Fruit fly (Drosophila melanogaster) whole organism, embryonic: ENCODE data around the gene Chpf.
A peak's percentile ranks its signal among the peaks of the same experiment; 100 is the strongest.

ENCODE experiments used
- Bdp1 ChIP-seq: fragments of 200-800 bp; sonication (Bioruptor generic); optimal IDR thresholded peaks from 3 replicates; lab custom pipeline; 2016; ENCODE audit warnings: missing biosample characterization, missing genetic modification characterization
- CG10959 ChIP-seq: fragments of 200-800 bp; sonication (Bioruptor generic); IDR thresholded peaks from 2 replicates; pipeline ENCODE4 v1.3.6; 2022; ENCODE audit warnings: missing biosample characterization, missing genetic modification characterization
- CG11456 ChIP-seq: fragments of 200-800 bp; sonication (Bioruptor generic); IDR thresholded peaks from 3 replicates; pipeline ENCODE4 v1.3.6; 2022; ENCODE audit warnings: missing biosample characterization, missing genetic modification characterization
- CG14965 ChIP-seq: fragments of 200-800 bp; sonication (Bioruptor generic); optimal IDR thresholded peaks from 2 replicates; lab custom pipeline; 2016; ENCODE audit warnings: missing biosample characterization, missing genetic modification characterization, borderline replicate concordance
- CG15011 ChIP-seq: fragments of 200-800 bp; sonication (Bioruptor generic); optimal IDR thresholded peaks from 3 replicates; lab custom pipeline; 2018; ENCODE audit warnings: missing biosample characterization, mild to moderate bottlenecking, missing genetic modification characterization
- CG1603 ChIP-seq: fragments of 200-800 bp; sonication (Bioruptor generic); optimal IDR thresholded peaks from 2 replicates; lab custom pipeline; 2019; ENCODE audit warnings: missing biosample characterization, mild to moderate bottlenecking, missing genetic modification characterization, moderate library complexity
- CG16779 ChIP-seq: fragments of 200-800 bp; sonication (Bioruptor generic); IDR thresholded peaks from 2 replicates; pipeline ENCODE4 v1.3.6; 2022; ENCODE audit warnings: missing biosample characterization, missing genetic modification characterization
- CG17361 ChIP-seq: fragments of 200-800 bp; sonication (Bioruptor generic); IDR thresholded peaks from 3 replicates; pipeline ENCODE4 v1.3.6; 2022; ENCODE audit warnings: missing biosample characterization, missing genetic modification characterization
- CG17802 ChIP-seq: fragments of 200-800 bp; sonication (Bioruptor generic); optimal IDR thresholded peaks from 2 replicates; lab custom pipeline; 2018; ENCODE audit warnings: missing biosample characterization, mild to moderate bottlenecking, missing genetic modification characterization, moderate library complexity
- CG1792 ChIP-seq: fragments of 200-800 bp; sonication (Bioruptor generic); optimal IDR thresholded peaks from 2 replicates; lab custom pipeline; 2016; ENCODE audit warnings: missing biosample characterization, missing genetic modification characterization
- CG18599 ChIP-seq: fragments of 200-800 bp; sonication (Bioruptor generic); optimal IDR thresholded peaks from 3 replicates; lab custom pipeline; 2017; ENCODE audit warnings: missing biosample characterization, missing genetic modification characterization, mild to moderate bottlenecking, moderate library complexity, missing genetic modification reagents
- CG18619 ChIP-seq: fragments of 200-800 bp; sonication (Bioruptor generic); optimal IDR thresholded peaks from 3 replicates; lab custom pipeline; 2017; ENCODE audit warnings: missing biosample characterization, mild to moderate bottlenecking, missing genetic modification characterization
- CG2120 ChIP-seq: fragments of 200-800 bp; sonication (Bioruptor generic); optimal IDR thresholded peaks from 3 replicates; lab custom pipeline; 2016; ENCODE audit warnings: missing biosample characterization, missing genetic modification characterization
- CG3065 ChIP-seq: fragments of 200-800 bp; sonication (Bioruptor generic); optimal IDR thresholded peaks from 2 replicates; lab custom pipeline; 2016; ENCODE audit warnings: missing biosample characterization, missing genetic modification characterization
- CG32532 ChIP-seq: fragments of 200-800 bp; sonication (Bioruptor generic); IDR thresholded peaks from 2 replicates; pipeline ENCODE4 v1.3.6; 2022; ENCODE audit warnings: missing biosample characterization, missing genetic modification characterization
- CG3407 ChIP-seq: fragments of 200-800 bp; sonication (Bioruptor generic); optimal IDR thresholded peaks from 2 replicates; lab custom pipeline; 2018; ENCODE audit warnings: missing biosample characterization, mild to moderate bottlenecking, missing genetic modification characterization
- CG3726 ChIP-seq: fragments of 200-800 bp; sonication (Bioruptor generic); IDR thresholded peaks from 3 replicates; pipeline ENCODE4, ENCODE4 v1.3.6; 2022; ENCODE audit warnings: missing biosample characterization, missing genetic modification characterization
- CG3995 ChIP-seq: fragments of 200-800 bp; sonication (Bioruptor generic); optimal IDR thresholded peaks from 3 replicates; lab custom pipeline; 2016; ENCODE audit warnings: missing biosample characterization, missing genetic modification characterization
- CG7928 ChIP-seq: fragments of 200-800 bp; sonication (Bioruptor generic); optimal IDR thresholded peaks from 2 replicates; lab custom pipeline; 2017; ENCODE audit warnings: missing biosample characterization, mild to moderate bottlenecking, missing genetic modification characterization
- CG8281 ChIP-seq: fragments of 200-800 bp; sonication (Bioruptor generic); optimal IDR thresholded peaks from 2 replicates; lab custom pipeline; 2018; ENCODE audit warnings: missing biosample characterization, mild to moderate bottlenecking, missing genetic modification characterization, moderate library complexity
- CHES-1-like ChIP-seq: fragments of 200-800 bp; sonication (Bioruptor generic); optimal IDR thresholded peaks from 2 replicates; lab custom pipeline; 2016; ENCODE audit warnings: missing biosample characterization, missing genetic modification characterization
- ERR ChIP-seq: fragments of 200-800 bp; sonication (Bioruptor generic); optimal IDR thresholded peaks from 2 replicates; lab custom pipeline; 2016; ENCODE audit warnings: missing biosample characterization, missing genetic modification characterization
- Ets65A ChIP-seq: fragments of 200-800 bp; sonication (Bioruptor generic); peaks from one replicate; lab custom pipeline; 2016; ENCODE audit warnings: missing biosample characterization, missing genetic modification characterization
- Fer2 ChIP-seq: fragments of 200-800 bp; sonication (Bioruptor generic); optimal IDR thresholded peaks from 2 replicates; lab custom pipeline; 2018; ENCODE audit warnings: missing biosample characterization, mild to moderate bottlenecking, missing genetic modification characterization, moderate library complexity
- Gug ChIP-seq: fragments of 200-800 bp; sonication (Bioruptor generic); IDR thresholded peaks from 4 replicates; pipeline ENCODE4 v1.3.6; 2022; ENCODE audit warnings: missing biosample characterization, missing genetic modification characterization
- HLHmδ ChIP-seq: fragments of 200-800 bp; sonication (Bioruptor generic); optimal IDR thresholded peaks from 2 replicates; lab custom pipeline; 2018; ENCODE audit warnings: missing biosample characterization, mild to moderate bottlenecking, missing genetic modification characterization, moderate library complexity
- Hsf ChIP-seq: fragments of 200-800 bp; sonication (Bioruptor generic); optimal IDR thresholded peaks from 3 replicates; lab custom pipeline; 2016; ENCODE audit warnings: missing biosample characterization, missing genetic modification characterization
- Jarid2 ChIP-seq: fragments of 200-800 bp; sonication (Bioruptor generic); optimal IDR thresholded peaks from 3 replicates; lab custom pipeline; 2017; ENCODE audit warnings: mild to moderate bottlenecking, missing biosample characterization, missing genetic modification reagents, missing genetic modification characterization
- Oaz ChIP-seq: fragments of 200-800 bp; sonication (Bioruptor generic); IDR thresholded peaks from 2 replicates; pipeline ENCODE4 v1.3.6; 2022; ENCODE audit warnings: missing biosample characterization, missing genetic modification characterization
- Ptx1 ChIP-seq: fragments of 200-800 bp; sonication (Bioruptor generic); IDR thresholded peaks from 2 replicates; pipeline ENCODE4 v1.3.6; 2022; ENCODE audit warnings: missing biosample characterization, missing genetic modification characterization
- Rfx ChIP-seq: fragments of 200-800 bp; sonication (Bioruptor generic); IDR thresholded peaks from 2 replicates; pipeline ENCODE4 v1.3.6; 2022; ENCODE audit warnings: missing biosample characterization, missing genetic modification characterization
- Sox100B ChIP-seq: fragments of 200-800 bp; sonication (Bioruptor generic); optimal IDR thresholded peaks from 3 replicates; lab custom pipeline; 2018; ENCODE audit warnings: missing biosample characterization, mild to moderate bottlenecking, missing genetic modification characterization
- TFAM ChIP-seq: fragments of 200-800 bp; sonication (Bioruptor generic); optimal IDR thresholded peaks from 2 replicates; lab custom pipeline; 2017; ENCODE audit warnings: missing biosample characterization, missing genetic modification characterization, inconsistent platforms
- abd-A ChIP-seq: fragments of 200-800 bp; sonication (Bioruptor generic); optimal IDR thresholded peaks from 3 replicates; lab custom pipeline; 2019; ENCODE audit warnings: missing biosample characterization, mild to moderate bottlenecking, missing genetic modification characterization, moderate library complexity
- al ChIP-seq: fragments of 200-800 bp; sonication (Bioruptor generic); IDR thresholded peaks from 2 replicates; pipeline ENCODE4 v1.3.6; 2022; ENCODE audit warnings: missing biosample characterization, missing genetic modification characterization
- bab2 ChIP-seq: fragments of 200-800 bp; sonication (Bioruptor generic); optimal IDR thresholded peaks from 2 replicates; lab custom pipeline; 2016; ENCODE audit warnings: missing biosample characterization, missing genetic modification characterization
- bigmax ChIP-seq: fragments of 200-800 bp; sonication (Bioruptor generic); optimal IDR thresholded peaks from 2 replicates; lab custom pipeline; 2018; ENCODE audit warnings: missing biosample characterization, mild to moderate bottlenecking, missing genetic modification characterization
- bowl ChIP-seq: fragments of 200-800 bp; sonication (Bioruptor generic); IDR thresholded peaks from 2 replicates; pipeline ENCODE4 v1.3.6; 2022; ENCODE audit warnings: missing biosample characterization, missing genetic modification characterization
- esg ChIP-seq: fragments of 200-800 bp; sonication (Bioruptor generic); conservative IDR thresholded peaks from 2 replicates; pipeline ENCODE4 v1.3.6; 2022; ENCODE audit warnings: missing biosample characterization, missing genetic modification characterization
- gem ChIP-seq: fragments of 200-800 bp; sonication (Bioruptor generic); optimal IDR thresholded peaks from 2 replicates; lab custom pipeline; 2019; ENCODE audit warnings: missing biosample characterization, mild to moderate bottlenecking, missing genetic modification characterization, moderate library complexity
- hkb ChIP-seq, 2 experiments: fragments of 200-800 bp in 1 of 2; fragments of >200 bp in 1 of 2; sonication (Bioruptor generic) in 1 of 2; IDR thresholded peaks in 1 of 2; optimal IDR thresholded peaks in 1 of 2; 2 replicates each; pipeline versions ENCODE4 v1.3.6 to Lab custom; 2017 to 2022; ENCODE audit warnings: missing biosample characterization in 1 of 2, missing genetic modification characterization in 1 of 2
- hth ChIP-seq: fragments of >200 bp; optimal IDR thresholded peaks from 2 replicates; lab custom pipeline; 2017; ENCODE audit warnings: inconsistent platforms
- klu ChIP-seq: fragments of 200-800 bp; sonication (Bioruptor generic); IDR thresholded peaks from 2 replicates; pipeline ENCODE4 v1.3.6; 2022; ENCODE audit warnings: missing biosample characterization, missing genetic modification characterization
- mam ChIP-seq: fragments of 200-800 bp; sonication (Bioruptor generic); optimal IDR thresholded peaks from 3 replicates; lab custom pipeline; 2016; ENCODE audit warnings: missing biosample characterization, missing genetic modification characterization
- onecut ChIP-seq: fragments of 200-800 bp; sonication (Bioruptor generic); IDR thresholded peaks from 2 replicates; pipeline ENCODE4 v1.3.6; 2022; ENCODE audit warnings: missing biosample characterization, missing genetic modification characterization
- ranshi ChIP-seq: fragments of 200-800 bp; sonication (Bioruptor generic); IDR thresholded peaks from 2 replicates; pipeline ENCODE4 v1.3.6; 2022; ENCODE audit warnings: missing biosample characterization, missing genetic modification characterization
- ro ChIP-seq: fragments of 200-800 bp; sonication (Bioruptor generic); IDR thresholded peaks from 2 replicates; pipeline ENCODE4 v1.3.6; 2022; ENCODE audit warnings: missing biosample characterization, missing genetic modification characterization
- sna ChIP-seq: fragments of 200-800 bp; sonication (Bioruptor generic); IDR thresholded peaks from 2 replicates; pipeline ENCODE4 v1.3.6; 2022; ENCODE audit warnings: missing biosample characterization, missing genetic modification characterization; ENCODE audit not compliant: partially characterized antibody
- ttk ChIP-seq: fragments of 200-800 bp; sonication (Bioruptor generic); IDR thresholded peaks from 2 replicates; pipeline ENCODE4 v2.1.2; 2022; ENCODE audit warnings: missing biosample characterization, missing genetic modification characterization
- unpg ChIP-seq: fragments of 200-800 bp; sonication (Bioruptor generic); optimal IDR thresholded peaks from 3 replicates; lab custom pipeline; 2018; ENCODE audit warnings: missing biosample characterization, mild to moderate bottlenecking, missing genetic modification characterization, moderate library complexity
- zf30C ChIP-seq: fragments of 200-800 bp; sonication (Bioruptor generic); optimal IDR thresholded peaks from 3 replicates; lab custom pipeline; 2018; ENCODE audit warnings: missing biosample characterization, mild to moderate bottlenecking, missing genetic modification characterization

Chpf gene

DNA sequence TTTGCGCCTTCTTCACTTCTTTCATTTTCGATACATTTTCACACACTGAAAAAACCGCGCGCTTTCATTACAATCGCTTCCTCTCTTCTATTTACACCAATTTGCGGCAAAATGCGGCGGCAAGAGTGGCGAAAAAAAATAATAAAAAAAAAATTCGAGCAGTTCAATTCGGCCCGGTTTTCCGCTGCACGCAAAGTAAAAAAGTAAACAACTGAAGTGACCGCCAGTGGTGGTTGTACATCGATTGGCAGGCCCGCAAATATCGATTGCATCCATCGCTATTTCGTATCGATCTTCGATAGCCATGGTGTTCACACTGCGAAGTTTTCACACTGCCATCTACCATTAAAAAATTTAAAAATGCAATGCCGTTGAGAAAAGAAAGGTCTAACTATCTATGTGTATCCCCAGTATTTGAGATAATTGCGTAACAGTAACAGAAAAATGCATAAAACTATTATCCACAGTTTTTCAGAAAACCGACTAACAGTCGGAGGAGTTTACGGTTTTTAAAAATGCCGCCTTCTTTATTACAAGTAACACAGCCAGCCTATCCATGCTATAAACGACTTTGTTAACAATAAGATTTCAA, at the start of gene Chpf (continued):
- no peak for TF ChIP-seq CG16779 (GFP tag; lab: Robert Waterston, UW)
- TF ChIP-seq CG1603 (tag; lab: Kevin White, UChicago), result peak; percentile 32
- no peak for TF ChIP-seq ttk
- no peak for TF ChIP-seq abd-A (tag; lab: Kevin White, UChicago)
- TF ChIP-seq Bdp1, result no peak
- TF ChIP-seq Oaz (GFP tag; lab: Robert Waterston, UW), result no peak
- TF ChIP-seq Ets65A (GFP tag; lab: Kevin White, UChicago), result peak; percentile 68
- peak; percentile 66 for TF ChIP-seq Jarid2
- no peak; the same call in 1 of the 2 replicates for TF ChIP-seq CG32532 (GFP tag; lab: Robert Waterston, UW)
- TF ChIP-seq klu (GFP tag; lab: Robert Waterston, UW), result no peak
- TF ChIP-seq HLHmδ (GFP tag; lab: Kevin White, UChicago), result no peak
- TF ChIP-seq CG7928 (GFP tag; lab: Kevin White, UChicago), result no peak
- TF ChIP-seq CHES-1-like, result peak; percentile 34
- TF ChIP-seq unpg (GFP tag; lab: Kevin White, UChicago), result no peak
- no peak for TF ChIP-seq CG18599 (GFP tag; lab: Kevin White, UChicago)
- TF ChIP-seq ro, result no peak
- no peak for TF ChIP-seq Fer2
- no peak for TF ChIP-seq CG11456
- no peak for TF ChIP-seq ERR (GFP tag; lab: Kevin White, UChicago)
- peak; percentile 59; the same call in 1 of the 2 replicates for TF ChIP-seq sna (GFP tag; lab: Robert Waterston, UW)
- TF ChIP-seq zf30C (GFP tag; lab: Kevin White, UChicago), result no peak
- peak; percentile 4; the same call in 1 of the 4 replicates for TF ChIP-seq Gug (GFP tag; lab: Robert Waterston, UW)
- no peak for TF ChIP-seq ranshi
- no peak for TF ChIP-seq CG15011 (GFP tag; lab: Kevin White, UChicago)
- no peak for TF ChIP-seq CG3065 (GFP tag; lab: Kevin White, UChicago)
- no peak for TF ChIP-seq CG18619 (GFP tag; lab: Kevin White, UChicago)
- TF ChIP-seq CG17361 (GFP tag; lab: Robert Waterston, UW), result peak; percentile 41; the same call in 1 of the 3 replicates
- TF ChIP-seq al (GFP tag; lab: Robert Waterston, UW), result no peak
- no peak for TF ChIP-seq Hsf (GFP tag; lab: Kevin White, UChicago)
- no peak for TF ChIP-seq esg (GFP tag; lab: Robert Waterston, UW)
- TF ChIP-seq bab2 (GFP tag; lab: Kevin White, UChicago), result peak; percentile 5
- TF ChIP-seq bigmax (GFP tag; lab: Kevin White, UChicago), result no peak
- TF ChIP-seq CG1792 (GFP tag; lab: Kevin White, UChicago), result no peak
- TF ChIP-seq CG17802 (tag; lab: Kevin White, UChicago), result peak; percentile 36
- peak; percentile 40 for TF ChIP-seq Rfx
- no peak for TF ChIP-seq CG10959 (GFP tag; lab: Robert Waterston, UW)
- no peak for TF ChIP-seq hkb (optimal IDR thresholded peaks at IDR 0.05; lab: Kevin White, UChicago)
- no peak for TF ChIP-seq hkb (GFP tag; IDR thresholded peaks at IDR 0.05; lab: Robert Waterston, UW)
- TF ChIP-seq CG3407, result no peak
- TF ChIP-seq onecut, result no peak
- no peak for TF ChIP-seq TFAM (GFP tag; lab: Kevin White, UChicago)
- peak; percentile 32; the same call in 1 of the 2 replicates for TF ChIP-seq Ptx1 (GFP tag; lab: Robert Waterston, UW)
- peak; percentile 27 for TF ChIP-seq mam (GFP tag; lab: Kevin White, UChicago)
- no peak for TF ChIP-seq Sox100B
- no peak for TF ChIP-seq bowl
- no peak for TF ChIP-seq CG3726 (GFP tag; lab: Robert Waterston, UW)
- TF ChIP-seq hth, result no peak
- no peak for TF ChIP-seq CG2120 (GFP tag; lab: Kevin White, UChicago)
- TF ChIP-seq CG14965 (GFP tag; lab: Kevin White, UChicago), result no peak
- no peak for TF ChIP-seq CG8281
- no peak for TF ChIP-seq gem (tag; lab: Kevin White, UChicago)
- no peak for TF ChIP-seq CG3995
